Worm (Caenorhabditis elegans) whole organism, early embryonic: ENCODE measurements around the gene R13H4.2.

Source experiments
- B0310.2 ChIP-seq: sonication (generic microtip); optimal IDR thresholded peaks from 2 replicates; lab custom pipeline; 2016; ENCODE audit warnings: mild to moderate bottlenecking, missing genetic modification characterization, missing compliant biosample characterization
- F13C5.2 ChIP-seq: sonication (generic microtip); optimal IDR thresholded peaks from 2 replicates; lab custom pipeline; 2017; ENCODE audit warnings: mild to moderate bottlenecking, missing genetic modification characterization, inconsistent platforms, missing compliant biosample characterization
- aly-1 ChIP-seq: sonication (generic microtip); optimal IDR thresholded peaks from 2 replicates; lab custom pipeline; 2016; ENCODE audit warnings: missing genetic modification characterization, missing compliant biosample characterization
- ama-1 ChIP-seq: fragments of 150-350 bp; optimal IDR thresholded peaks from 2 replicates; lab custom pipeline; 2014
- ceh-13 ChIP-seq: fragments of 200-800 bp; sonication (Bioruptor generic); optimal IDR thresholded peaks from 2 replicates; lab custom pipeline; 2018; ENCODE audit warnings: mild to moderate bottlenecking, missing genetic modification characterization, missing compliant biosample characterization
- ceh-36 ChIP-seq: sonication (generic microtip); optimal IDR thresholded peaks from 2 replicates; lab custom pipeline; 2016; ENCODE audit warnings: missing genetic modification characterization, inconsistent platforms, missing compliant biosample characterization
- ets-7 ChIP-seq: sonication (generic microtip); optimal IDR thresholded peaks from 2 replicates; lab custom pipeline; 2016; ENCODE audit warnings: missing genotype, missing genetic modification characterization, missing compliant biosample characterization
- flt-1 ChIP-seq: fragments of 200-800 bp; sonication (Bioruptor generic); IDR thresholded peaks from 2 replicates; pipeline ENCODE4 v1.3.6; 2022; ENCODE audit warnings: missing genetic modification characterization, missing compliant biosample characterization
- hmbx-1 ChIP-seq: sonication (generic microtip); optimal IDR thresholded peaks from 2 replicates; lab custom pipeline; 2016; ENCODE audit warnings: mild to moderate bottlenecking, missing genetic modification characterization, missing compliant biosample characterization
- hmg-4 ChIP-seq: fragments of 200-800 bp; sonication (Bioruptor generic); optimal IDR thresholded peaks from 2 replicates; lab custom pipeline; 2018; ENCODE audit warnings: mild to moderate bottlenecking, missing genetic modification characterization, missing compliant biosample characterization
- hnd-1 ChIP-seq: sonication (generic microtip); optimal IDR thresholded peaks from 2 replicates; lab custom pipeline; 2016; ENCODE audit warnings: missing genetic modification characterization, missing compliant biosample characterization
- pes-1 ChIP-seq: fragments of 200-800 bp; sonication (Bioruptor generic); IDR thresholded peaks from 2 replicates; pipeline ENCODE4 v1.3.6; 2022; ENCODE audit warnings: missing genetic modification reagents, missing genetic modification characterization, missing compliant biosample characterization
- scrt-1 ChIP-seq: fragments of 200-800 bp; sonication (Bioruptor generic); IDR thresholded peaks from 2 replicates; pipeline ENCODE4 v1.3.6; 2022; ENCODE audit warnings: missing genetic modification characterization, missing compliant biosample characterization
- sea-1 ChIP-seq: fragments of 200-800 bp; sonication (Bioruptor generic); conservative IDR thresholded peaks from 2 replicates; pipeline ENCODE4 v1.3.6; 2022; ENCODE audit warnings: missing genetic modification characterization, missing compliant biosample characterization
- tbx-11 ChIP-seq: fragments of 200-800 bp; sonication (Bioruptor generic); IDR thresholded peaks from 2 replicates; pipeline ENCODE4 v1.3.6; 2022; ENCODE audit warnings: missing genetic modification characterization, missing compliant biosample characterization
- tbx-37 ChIP-seq: fragments of 200-800 bp; sonication (Bioruptor generic); conservative IDR thresholded peaks from 2 replicates; pipeline ENCODE4 v1.3.6; 2022; ENCODE audit warnings: missing genetic modification reagents, missing genetic modification characterization, missing compliant biosample characterization
- tra-4 ChIP-seq: sonication (generic microtip); optimal IDR thresholded peaks from 2 replicates; lab custom pipeline; 2017; ENCODE audit warnings: missing genetic modification characterization, missing compliant biosample characterization

R13H4.2 gene

ce11 chrV:11822461-11822939, 13.7 kb upstream of the R13H4.2 start, which contains the start of gene pyc-1:
Gene pyc-1 (minus strand): TSS chrV:11822529.
- TF ChIP-seq ceh-13 (GFP tag; lab: Kevin White, UChicago) (no peak), hnd-1 (tag; lab: Kevin White, UChicago) (no peak), tbx-37 (no peak)

DNA sequence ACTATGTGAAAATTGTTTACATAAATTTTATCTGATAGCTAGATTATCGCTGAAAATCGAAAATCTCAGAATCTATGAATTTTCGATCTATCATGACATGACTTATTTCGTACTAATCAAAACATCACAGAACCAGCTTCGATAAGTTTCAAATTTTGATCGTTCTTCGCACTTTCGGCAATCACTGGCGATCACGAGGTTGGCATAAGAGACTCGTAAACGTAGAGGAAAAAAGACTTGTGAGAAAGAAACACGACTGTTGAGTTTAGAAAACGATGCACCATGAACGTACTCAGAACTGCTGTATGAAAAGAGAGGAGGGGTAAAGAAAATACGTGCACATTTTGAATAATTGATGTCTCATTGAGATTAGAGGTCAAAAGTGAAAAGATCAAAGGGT, 12.2 kb upstream of the R13H4.2 start:
- no peak for TF ChIP-seq ama-1 (lab: Kevin White, UChicago)
- TF ChIP-seq hnd-1 (tag; lab: Kevin White, UChicago), result no peak
- TF ChIP-seq hmg-4 (GFP tag; lab: Kevin White, UChicago), result no peak
- TF ChIP-seq sea-1 (GFP tag; lab: Robert Waterston, UW), result no peak

- TF ChIP-seq tra-4 (tag; lab: Kevin White, UChicago), result no peak
- TF ChIP-seq flt-1 (GFP tag; lab: Robert Waterston, UW), result no peak
- TF ChIP-seq ceh-36, result no peak
- no peak for TF ChIP-seq hmbx-1 (tag; lab: Kevin White, UChicago)
- TF ChIP-seq hnd-1 (tag; lab: Kevin White, UChicago), result no peak
- TF ChIP-seq tbx-37, result no peak
- no peak for TF ChIP-seq F13C5.2 (tag; lab: Kevin White, UChicago)
- no peak for TF ChIP-seq scrt-1 (GFP tag; lab: Robert Waterston, UW)
- TF ChIP-seq ceh-13 (GFP tag; lab: Kevin White, UChicago), result no peak
- TF ChIP-seq pes-1 (GFP tag; lab: Robert Waterston, UW), result no peak
- TF ChIP-seq B0310.2 (tag; lab: Kevin White, UChicago), result no peak
- no peak for TF ChIP-seq hmg-4 (GFP tag; lab: Kevin White, UChicago)
- no peak for TF ChIP-seq tbx-11
- TF ChIP-seq ets-7 (tag; lab: Kevin White, UChicago), result no peak
Observed at ce11 chrV:11825662-11826061, 10.5 kb upstream of the R13H4.2 start, which contains the start of gene D2023.4. Gene D2023.4 (minus strand): TSS chrV:11825762.

ce11 chrV:11826967-11827366, 9.2 kb upstream of the R13H4.2 start, which contains the start of the genes mpst-1 and D2023.6:
Gene mpst-1 (minus strand): TSS chrV:11827067.
Gene D2023.6 (plus strand): TSS chrV:11827354.
- no peak for TF ChIP-seq F13C5.2 (tag; lab: Kevin White, UChicago)
- TF ChIP-seq tbx-37, result no peak
- TF ChIP-seq B0310.2 (tag; lab: Kevin White, UChicago), result no peak
- no peak for TF ChIP-seq hmg-4 (GFP tag; lab: Kevin White, UChicago)
- TF ChIP-seq tra-4 (tag; lab: Kevin White, UChicago), result no peak
- TF ChIP-seq ama-1 (lab: Kevin White, UChicago), result no peak
- no peak for TF ChIP-seq aly-1
- TF ChIP-seq ceh-36, result no peak
- no peak for TF ChIP-seq scrt-1 (GFP tag; lab: Robert Waterston, UW)
- TF ChIP-seq flt-1 (GFP tag; lab: Robert Waterston, UW), result no peak
- no peak for TF ChIP-seq pes-1 (GFP tag; lab: Robert Waterston, UW)
- TF ChIP-seq ets-7 (tag; lab: Kevin White, UChicago), result no peak
- no peak for TF ChIP-seq tbx-11
- no peak for TF ChIP-seq hnd-1 (tag; lab: Kevin White, UChicago)
- no peak for TF ChIP-seq hmbx-1 (tag; lab: Kevin White, UChicago)
- no peak for TF ChIP-seq sea-1 (GFP tag; lab: Robert Waterston, UW)
- TF ChIP-seq ceh-13 (GFP tag; lab: Kevin White, UChicago), result no peak

DNA sequence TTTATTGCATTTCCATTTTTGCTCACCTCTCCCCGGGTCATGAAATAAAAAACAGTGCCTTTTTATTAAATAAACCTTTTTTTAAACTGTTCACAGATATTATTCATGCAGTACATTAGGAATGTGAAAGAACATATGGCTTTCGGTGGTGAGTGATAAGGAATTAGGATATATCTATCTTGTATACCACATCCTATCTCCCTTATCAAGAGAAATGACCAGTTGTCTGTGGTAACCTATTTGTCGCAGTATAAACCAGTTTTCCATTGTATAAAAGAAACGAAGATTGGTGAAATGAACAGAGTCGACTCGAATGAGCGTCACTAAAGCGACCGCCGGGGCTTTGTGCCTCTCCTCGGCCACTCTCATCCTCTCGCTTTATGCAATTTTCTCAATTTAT, 6.9 kb upstream of the R13H4.2 start, which contains the start of gene col-158:
TSS of gene col-158 (plus strand) at position 301 of the 400 bp plus-strand sequence.
- TF ChIP-seq ets-7 (tag; lab: Kevin White, UChicago) (no peak), B0310.2 (tag; lab: Kevin White, UChicago) (no peak), sea-1 (GFP tag; lab: Robert Waterston, UW) (no peak), F13C5.2 (tag; lab: Kevin White, UChicago) (no peak), hnd-1 (tag; lab: Kevin White, UChicago) (no peak), pes-1 (GFP tag; lab: Robert Waterston, UW) (no peak), scrt-1 (GFP tag; lab: Robert Waterston, UW) (no peak)

- no peak for TF ChIP-seq tbx-11
- TF ChIP-seq hmg-4 (GFP tag; lab: Kevin White, UChicago), result no peak
- TF ChIP-seq hnd-1 (tag; lab: Kevin White, UChicago), result no peak
- no peak for TF ChIP-seq ets-7 (tag; lab: Kevin White, UChicago)
- no peak for TF ChIP-seq F13C5.2 (tag; lab: Kevin White, UChicago)
- no peak for TF ChIP-seq flt-1 (GFP tag; lab: Robert Waterston, UW)
- no peak for TF ChIP-seq aly-1
- TF ChIP-seq ceh-13 (GFP tag; lab: Kevin White, UChicago), result no peak
- TF ChIP-seq B0310.2 (tag; lab: Kevin White, UChicago), result no peak
- TF ChIP-seq hmbx-1 (tag; lab: Kevin White, UChicago), result no peak
- TF ChIP-seq sea-1 (GFP tag; lab: Robert Waterston, UW), result no peak
Observed at ce11 chrV:11833319-11833718, 2.9 kb upstream of the R13H4.2 start, which contains the start of gene pho-8. Gene pho-8 (plus strand): TSS chrV:11833619.

DNA sequence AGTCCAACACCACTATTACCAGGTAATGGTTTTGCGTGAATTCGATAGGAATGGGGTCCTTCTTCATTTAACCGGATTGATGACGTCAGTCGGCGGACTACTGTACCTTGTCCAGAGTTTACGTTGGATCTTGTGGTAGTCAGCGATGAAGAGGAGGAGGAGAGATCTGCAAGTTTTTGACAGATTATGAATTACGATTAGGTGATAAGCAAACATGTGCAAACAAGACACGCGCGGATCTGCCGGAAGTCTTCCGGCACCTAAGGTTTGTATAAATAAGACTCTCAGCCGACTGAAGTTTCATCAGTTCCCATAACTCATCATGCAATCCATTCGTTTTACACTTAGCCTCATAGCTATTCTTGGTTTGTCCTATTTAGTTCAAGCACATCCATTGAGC, 3.0 kb downstream of the R13H4.2 start, which contains the start of gene idpb-5:
TSS of gene idpb-5 (plus strand) at position 301 of the 400 bp plus-strand sequence.
- TF ChIP-seq ama-1 (lab: Kevin White, UChicago), result no peak
- TF ChIP-seq aly-1, result no peak
- no peak for TF ChIP-seq tbx-11
- TF ChIP-seq flt-1 (GFP tag; lab: Robert Waterston, UW), result no peak
- no peak for TF ChIP-seq F13C5.2 (tag; lab: Kevin White, UChicago)
- no peak for TF ChIP-seq sea-1 (GFP tag; lab: Robert Waterston, UW)
- TF ChIP-seq hnd-1 (tag; lab: Kevin White, UChicago), result no peak
- no peak for TF ChIP-seq hmbx-1 (tag; lab: Kevin White, UChicago)
- TF ChIP-seq ets-7 (tag; lab: Kevin White, UChicago), result no peak
- TF ChIP-seq pes-1 (GFP tag; lab: Robert Waterston, UW), result no peak
